Fruit fly (Drosophila melanogaster) whole organism, prepupa: ENCODE results near the gene CG10029.
A peak's percentile ranks its signal among the peaks of the same experiment; 100 is the strongest.

Experiments used
- CG11902 ChIP-seq: fragments of 200-800 bp; sonication (Bioruptor generic); optimal IDR thresholded peaks from 3 replicates; lab custom pipeline; 2016; ENCODE audit warnings: missing biosample characterization, missing genetic modification characterization
- CG31627 ChIP-seq: fragments of 200-800 bp; sonication (Bioruptor generic); optimal IDR thresholded peaks from 3 replicates; lab custom pipeline; 2016; ENCODE audit warnings: missing biosample characterization, missing genetic modification characterization
- CG8119 ChIP-seq: fragments of 200-800 bp; sonication (Bioruptor generic); IDR thresholded peaks from 3 replicates; pipeline ENCODE4 v1.3.6; 2022; ENCODE audit warnings: missing biosample characterization, missing genetic modification characterization
- CG8632 ChIP-seq: fragments of 200-800 bp; sonication (Bioruptor generic); optimal IDR thresholded peaks from 3 replicates; lab custom pipeline; 2016; ENCODE audit warnings: missing biosample characterization, missing genetic modification characterization
- Eip75B ChIP-seq: fragments of 200-800 bp; sonication (Bioruptor generic); optimal IDR thresholded peaks from 3 replicates; lab custom pipeline; 2016; ENCODE audit warnings: missing biosample characterization, missing genetic modification characterization
- Lpt ChIP-seq: fragments of 200-800 bp; sonication (Bioruptor generic); optimal IDR thresholded peaks from 3 replicates; lab custom pipeline; 2016; ENCODE audit warnings: missing biosample characterization, missing genetic modification characterization
- Met ChIP-seq: fragments of 200-800 bp; sonication (Bioruptor generic); optimal IDR thresholded peaks from 3 replicates; lab custom pipeline; 2016; ENCODE audit warnings: missing biosample characterization, missing genetic modification characterization
- Sox15 ChIP-seq: fragments of 200-800 bp; sonication (Bioruptor generic); optimal IDR thresholded peaks from 3 replicates; lab custom pipeline; 2016; ENCODE audit warnings: missing biosample characterization, missing genetic modification characterization
- dac ChIP-seq: fragments of 200-800 bp; sonication (Bioruptor generic); optimal IDR thresholded peaks from 2 replicates; lab custom pipeline; 2017; ENCODE audit warnings: missing biosample characterization, mild to moderate bottlenecking, missing genetic modification characterization
- fkh ChIP-seq: fragments of 200-800 bp; sonication (Bioruptor generic); optimal IDR thresholded peaks from 3 replicates; lab custom pipeline; 2017; ENCODE audit warnings: missing biosample characterization, mild to moderate bottlenecking, missing genetic modification characterization, moderate library complexity
- net ChIP-seq: fragments of 200-800 bp; sonication (Bioruptor generic); optimal IDR thresholded peaks from 3 replicates; lab custom pipeline; 2016; ENCODE audit warnings: missing biosample characterization, missing genetic modification characterization
- svp ChIP-seq: fragments of 200-800 bp; sonication (Bioruptor generic); peaks from one replicate; lab custom pipeline; 2016; ENCODE audit warnings: missing biosample characterization, missing genetic modification characterization

DNA sequence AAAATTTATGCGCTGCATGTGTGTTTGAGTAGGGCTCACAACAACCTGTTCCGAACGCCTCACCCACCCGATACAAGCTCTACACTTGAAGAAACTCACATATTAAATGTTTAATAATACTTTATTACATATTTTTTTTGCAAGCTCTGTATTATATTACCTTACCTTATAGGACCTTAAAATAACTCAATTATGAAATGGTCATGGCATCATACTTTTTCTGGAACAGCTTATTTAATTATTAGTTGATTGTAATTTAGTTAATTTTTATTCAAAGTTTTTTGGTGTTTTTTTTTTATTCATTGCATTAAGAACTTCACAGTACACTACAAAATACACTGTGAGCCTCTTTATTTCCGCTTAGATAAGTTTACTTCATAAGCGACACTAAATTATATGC, 19.4 kb upstream of the CG10029 start:
- TF ChIP-seq dac (GFP tag; lab: Kevin White, UChicago) = no peak
- peak; percentile 35; the same call in 1 of the 3 replicates for TF ChIP-seq CG8119
- peak; percentile 25 for TF ChIP-seq Eip75B (GFP tag; lab: Kevin White, UChicago)
- TF ChIP-seq Met (GFP tag; lab: Kevin White, UChicago) = peak; percentile 55
- no peak for TF ChIP-seq Sox15 (GFP tag; lab: Kevin White, UChicago)
- no peak for TF ChIP-seq net (GFP tag; lab: Kevin White, UChicago)
- TF ChIP-seq Lpt (GFP tag; lab: Kevin White, UChicago) = peak; percentile 45
- peak; percentile 10 for TF ChIP-seq CG31627
- no peak for TF ChIP-seq fkh (GFP tag; lab: Kevin White, UChicago)
- peak; percentile 37 for TF ChIP-seq CG8632
- TF ChIP-seq svp (GFP tag; lab: Kevin White, UChicago) = peak; percentile 69
- no peak for TF ChIP-seq CG11902 (GFP tag; lab: Kevin White, UChicago)
